Worm (Caenorhabditis elegans): ENCODE data around the gene dsh-1.
A peak's percentile ranks its signal among the peaks of the same experiment; 100 is the strongest.

Gene dsh-1

DNA sequence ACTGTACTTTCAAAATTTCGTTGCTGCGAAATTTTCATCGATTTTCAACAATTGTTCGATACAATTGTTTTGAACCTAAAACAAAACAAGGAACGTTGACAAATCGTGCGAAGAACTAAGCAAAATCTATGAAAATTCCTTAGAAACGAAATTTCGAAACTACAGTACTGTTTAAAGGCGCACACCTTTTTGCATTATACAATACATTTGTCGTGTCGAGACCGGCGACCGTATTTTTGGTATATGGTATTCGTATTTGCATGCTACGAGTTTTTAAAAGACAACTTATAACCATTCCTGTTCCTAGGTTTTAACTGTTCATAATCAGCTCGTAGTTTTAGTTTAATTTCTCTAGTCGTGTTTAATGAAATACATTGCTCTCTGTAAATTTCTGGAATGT lies 46.6 kb downstream of the dsh-1 start (continued):
- TF ChIP-seq B0261.1 (tag; optimal IDR thresholded peaks at IDR 0.05): no peak
- TF ChIP-seq mxl-1 (tag; optimal IDR thresholded peaks at IDR 0.05): no peak
- no peak for TF ChIP-seq ceh-58 (GFP tag; IDR thresholded peaks at IDR 0.05)
- TF ChIP-seq lin-26 (GFP tag; IDR thresholded peaks at IDR 0.05): no peak
- TF ChIP-seq pbrm-1 (GFP tag; IDR thresholded peaks at IDR 0.05): 0 out of 2 replicates have a peak, but pooled peaks have one; percentile 20
- no peak for TF ChIP-seq ztf-26 (tag; optimal IDR thresholded peaks at IDR 0.05)
- TF ChIP-seq unc-62 (GFP tag; optimal IDR thresholded peaks at IDR 0.05): no peak
- TF ChIP-seq ccch-3 (GFP tag; optimal IDR thresholded peaks at IDR 0.05): no peak
- TF ChIP-seq pha-4 (tag; optimal IDR thresholded peaks at IDR 0.05): no peak
- no peak for TF ChIP-seq unc-130 (GFP tag; optimal IDR thresholded peaks at IDR 0.05)
- TF ChIP-seq egl-44 (GFP tag; IDR thresholded peaks at IDR 0.05): no peak
- TF ChIP-seq nfya-2 (GFP tag; IDR thresholded peaks at IDR 0.05): no peak
- no peak for TF ChIP-seq cebp-1 (GFP tag; IDR thresholded peaks at IDR 0.05)
- TF ChIP-seq cebp-1 (tag; optimal IDR thresholded peaks at IDR 0.05): peak; percentile 18
- peak; percentile 79; the same call in 1 of the 2 replicates for TF ChIP-seq Y56A3A.18 (GFP tag; IDR thresholded peaks at IDR 0.05)
- TF ChIP-seq ztf-22 (GFP tag; optimal IDR thresholded peaks at IDR 0.05): no peak
- TF ChIP-seq snpc-1.1 (tag; optimal IDR thresholded peaks at IDR 0.05; ENCODE audit: insufficient read depth): no peak
- peak in 1 of 2 experiments; percentile 7 for TF ChIP-seq let-607 (tag; optimal IDR thresholded peaks at IDR 0.05)

- TF ChIP-seq Y67H2A.10 (GFP tag; conservative IDR thresholded peaks at IDR 0.05) (no peak), snpc-3.4 (tag; optimal IDR thresholded peaks at IDR 0.05) (no peak), sptf-2 (GFP tag; optimal IDR thresholded peaks at IDR 0.05) (no peak), repo-1 (tag; optimal IDR thresholded peaks at IDR 0.05) (no peak), F33H1.4 (GFP tag; IDR thresholded peaks at IDR 0.05) (no peak), snpc-4 (GFP tag; optimal IDR thresholded peaks at IDR 0.05) (no peak), snpc-4 (tag; optimal IDR thresholded peaks at IDR 0.05) (no peak), F22D6.2 (tag; optimal IDR thresholded peaks at IDR 0.05) (no peak), rcor-1 (GFP tag; IDR thresholded peaks at IDR 0.05) (no peak), pbrm-1 (GFP tag; IDR thresholded peaks at IDR 0.05) (no peak), madf-6 (GFP tag; IDR thresholded peaks at IDR 0.05) (no peak), bed-2 (GFP tag; IDR thresholded peaks at IDR 0.05) (no peak), ceh-58 (GFP tag; IDR thresholded peaks at IDR 0.05) (no peak), sea-2 (GFP tag; IDR thresholded peaks at IDR 0.05) (no peak), ztf-6 (GFP tag; IDR thresholded peaks at IDR 0.05) (no peak), nhr-179 (tag; optimal IDR thresholded peaks at IDR 0.05) (no peak), attf-6 (GFP tag; IDR thresholded peaks at IDR 0.05) (no peak), snpc-1.3 (tag; optimal IDR thresholded peaks at IDR 0.05; ENCODE audit: insufficient read depth) (no peak), attf-3 (GFP tag; conservative IDR thresholded peaks at IDR 0.05) (no peak), F52B5.7 (tag; optimal IDR thresholded peaks at IDR 0.05) (no peak), sdz-38 (tag; optimal IDR thresholded peaks at IDR 0.05) (no peak)
Measured at ce11 chrII:5177902-5178301, 47.3 kb downstream of the dsh-1 start, which contains the start of gene C27D6.12. C27D6.12 (minus strand) TSS chrII:5178002.

DNA sequence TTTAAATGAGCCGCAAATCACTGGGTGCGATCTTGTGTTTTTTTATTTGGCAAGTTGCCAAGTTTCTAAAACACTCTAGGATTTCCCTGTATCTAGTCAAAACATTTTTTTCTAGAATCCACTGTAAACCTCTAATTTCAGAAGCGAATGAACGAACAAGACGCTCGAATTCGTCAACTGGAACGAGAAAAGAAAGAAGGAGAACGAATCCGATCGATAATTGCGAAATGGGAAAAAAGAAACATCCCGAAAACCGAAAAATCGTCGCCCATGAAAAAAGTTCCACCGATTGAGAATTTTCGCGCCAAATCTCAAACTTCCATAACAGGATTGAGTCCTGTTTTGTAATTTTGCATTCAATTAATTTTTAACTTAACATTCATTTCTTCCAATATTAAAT lies 48.2 kb downstream of the dsh-1 start:
- TF ChIP-seq egrh-3 (GFP tag; IDR thresholded peaks at IDR 0.05) (no peak), B0035.1 (tag; optimal IDR thresholded peaks at IDR 0.05) (no peak), attf-5 (GFP tag; optimal IDR thresholded peaks at IDR 0.05) (no peak), hrde-1 (tag; optimal IDR thresholded peaks at IDR 0.05; ENCODE audit: borderline replicate concordance) (no peak), let-526 (GFP tag; IDR thresholded peaks at IDR 0.05) (no peak), attf-3 (GFP tag; conservative IDR thresholded peaks at IDR 0.05) (no peak), sdz-38 (tag; optimal IDR thresholded peaks at IDR 0.05) (no peak), akir-1 (GFP tag; optimal IDR thresholded peaks at IDR 0.05) (no peak), ztf-26 (tag; optimal IDR thresholded peaks at IDR 0.05) (no peak), lag-1 (GFP tag; IDR thresholded peaks at IDR 0.05) (no peak), bed-1 (GFP tag; IDR thresholded peaks at IDR 0.05) (no peak), mel-28 (tag; optimal IDR thresholded peaks at IDR 0.05; ENCODE audit: borderline replicate concordance) (no peak)

Data from whole organism, young adult.